Fruit fly (Drosophila melanogaster) whole organism, embryonic: ENCODE measurements around the gene Evi5.
A peak's percentile ranks its signal among the peaks of the same experiment; 100 is the strongest.

Experiments
- BtbVII ChIP-seq: fragments of 200-800 bp; sonication (Bioruptor generic); optimal IDR thresholded peaks from 3 replicates; lab custom pipeline; 2017; ENCODE audit warnings: missing biosample characterization, mild to moderate bottlenecking, missing genetic modification characterization
- CG10274 ChIP-seq: fragments of 200-800 bp; sonication (Bioruptor generic); optimal IDR thresholded peaks from 3 replicates; lab custom pipeline; 2017; ENCODE audit warnings: missing biosample characterization, mild to moderate bottlenecking, missing genetic modification characterization
- CG12071 ChIP-seq: fragments of 200-800 bp; sonication (Bioruptor generic); optimal IDR thresholded peaks from 3 replicates; lab custom pipeline; 2018; ENCODE audit warnings: missing biosample characterization, mild to moderate bottlenecking, missing genetic modification characterization
- CG12236 ChIP-seq: fragments of 200-800 bp; sonication (Bioruptor generic); optimal IDR thresholded peaks from 2 replicates; lab custom pipeline; 2016; ENCODE audit warnings: missing biosample characterization, missing genetic modification characterization
- CG12299 ChIP-seq: fragments of 200-800 bp; sonication (Bioruptor generic); optimal IDR thresholded peaks from 2 replicates; lab custom pipeline; 2018; ENCODE audit warnings: missing biosample characterization, mild to moderate bottlenecking, missing genetic modification characterization
- CG12391 ChIP-seq: fragments of 200-800 bp; sonication (Bioruptor generic); optimal IDR thresholded peaks from 3 replicates; lab custom pipeline; 2018; ENCODE audit warnings: missing biosample characterization, mild to moderate bottlenecking, missing genetic modification characterization, moderate library complexity
- CG12942 ChIP-seq: fragments of 200-800 bp; sonication (Bioruptor generic); optimal IDR thresholded peaks from 3 replicates; lab custom pipeline; 2016; ENCODE audit warnings: missing biosample characterization, missing genetic modification characterization
- CG14667 ChIP-seq: fragments of 200-800 bp; sonication (Bioruptor generic); IDR thresholded peaks from 2 replicates; pipeline ENCODE4 v1.3.6; 2022; ENCODE audit warnings: missing biosample characterization, missing genetic modification characterization
- CG1603 ChIP-seq: fragments of 200-800 bp; sonication (Bioruptor generic); optimal IDR thresholded peaks from 2 replicates; lab custom pipeline; 2019; ENCODE audit warnings: missing biosample characterization, mild to moderate bottlenecking, missing genetic modification characterization, moderate library complexity
- CG1647 ChIP-seq: fragments of 200-800 bp; sonication (Bioruptor generic); optimal IDR thresholded peaks from 3 replicates; lab custom pipeline; 2016; ENCODE audit warnings: missing biosample characterization, missing genetic modification characterization
- CG16815 ChIP-seq: fragments of 200-800 bp; sonication (Bioruptor generic); optimal IDR thresholded peaks from 3 replicates; lab custom pipeline; 2017; ENCODE audit warnings: missing biosample characterization, mild to moderate bottlenecking, missing genetic modification characterization
- CG30403 ChIP-seq: fragments of 200-800 bp; sonication (Bioruptor generic); optimal IDR thresholded peaks from 3 replicates; lab custom pipeline; 2016; ENCODE audit warnings: missing biosample characterization, missing genetic modification characterization
- CG30431 ChIP-seq: fragments of 200-800 bp; sonication (Bioruptor generic); optimal IDR thresholded peaks from 2 replicates; lab custom pipeline; 2017; ENCODE audit warnings: missing biosample characterization, missing genetic modification characterization
- CG32767 ChIP-seq: fragments of 200-800 bp; sonication (Bioruptor generic); IDR thresholded peaks from 2 replicates; pipeline ENCODE4 v1.3.6; 2022; ENCODE audit warnings: missing biosample characterization, missing genetic modification characterization
- CG32772 ChIP-seq: fragments of 200-800 bp; sonication (Bioruptor generic); IDR thresholded peaks from 2 replicates; pipeline ENCODE4 v1.3.6; 2022; ENCODE audit warnings: missing biosample characterization, missing genetic modification characterization
- CG3995 ChIP-seq: fragments of 200-800 bp; sonication (Bioruptor generic); optimal IDR thresholded peaks from 3 replicates; lab custom pipeline; 2016; ENCODE audit warnings: missing biosample characterization, missing genetic modification characterization
- CG4854 ChIP-seq: fragments of 200-800 bp; sonication (Bioruptor generic); optimal IDR thresholded peaks from 2 replicates; lab custom pipeline; 2016; ENCODE audit warnings: missing biosample characterization, missing genetic modification characterization, inconsistent platforms
- CG5953 ChIP-seq: fragments of 200-800 bp; sonication (Bioruptor generic); IDR thresholded peaks from 2 replicates; pipeline ENCODE4 v1.3.6; 2022; ENCODE audit warnings: missing biosample characterization, missing genetic modification characterization
- CG6254 ChIP-seq: fragments of 200-800 bp; sonication (Bioruptor generic); optimal IDR thresholded peaks from 3 replicates; lab custom pipeline; 2017; ENCODE audit warnings: mild to moderate bottlenecking, missing biosample characterization, missing genetic modification reagents, missing genetic modification characterization
- CG7271 ChIP-seq: fragments of 200-800 bp; sonication (Bioruptor generic); optimal IDR thresholded peaks from 2 replicates; lab custom pipeline; 2018; ENCODE audit warnings: missing biosample characterization, mild to moderate bottlenecking, missing genetic modification characterization, moderate library complexity
- CG8359 ChIP-seq: fragments of 200-800 bp; sonication (Bioruptor generic); optimal IDR thresholded peaks from 2 replicates; lab custom pipeline; 2017; ENCODE audit warnings: missing biosample characterization, mild to moderate bottlenecking, missing genetic modification characterization, borderline replicate concordance
- Dfd ChIP-seq, 2 experiments: fragments of >200 bp; optimal IDR thresholded peaks; 2 replicates each; lab custom pipeline; 2017; ENCODE audit warnings: missing biosample characterization in 2 of 2, missing genetic modification characterization in 2 of 2
- Doc2 ChIP-seq: fragments of 200-800 bp; sonication (Bioruptor generic); IDR thresholded peaks from 2 replicates; pipeline ENCODE4 v1.3.6; 2022; ENCODE audit warnings: missing biosample characterization, missing genetic modification characterization
- Dref ChIP-seq: fragments of 200-800 bp; sonication (Bioruptor generic); IDR thresholded peaks from 2 replicates; pipeline ENCODE4 v1.3.6; 2022; ENCODE audit warnings: missing biosample characterization, missing genetic modification characterization
- HHEX ChIP-seq: fragments of 200-800 bp; sonication (Bioruptor generic); optimal IDR thresholded peaks from 3 replicates; lab custom pipeline; 2017; ENCODE audit warnings: missing biosample characterization, mild to moderate bottlenecking, missing genetic modification characterization, missing genetic modification reagents
- HLH4C ChIP-seq: fragments of 200-800 bp; sonication (Bioruptor generic); IDR thresholded peaks from 3 replicates; pipeline ENCODE4 v1.3.6; 2022; ENCODE audit warnings: missing biosample characterization, missing genetic modification characterization; ENCODE audit not compliant: partially characterized antibody
- Hr78 ChIP-seq, 2 experiments: fragments of 200-800 bp in 1 of 2; fragments of >200 bp in 1 of 2; sonication (Bioruptor generic) in 1 of 2; optimal IDR thresholded peaks; 2 replicates each; lab custom pipeline; 2017 to 2019; ENCODE audit warnings: missing biosample characterization in 2 of 2, missing genetic modification characterization in 2 of 2, mild to moderate bottlenecking in 1 of 2, moderate library complexity in 1 of 2
- Hsf ChIP-seq: fragments of 200-800 bp; sonication (Bioruptor generic); optimal IDR thresholded peaks from 3 replicates; lab custom pipeline; 2016; ENCODE audit warnings: missing biosample characterization, missing genetic modification characterization
- Max ChIP-seq: fragments of 200-800 bp; sonication (Bioruptor generic); optimal IDR thresholded peaks from 2 replicates; lab custom pipeline; 2016; ENCODE audit warnings: missing biosample characterization, mild to moderate bottlenecking, missing genetic modification characterization
- NFAT ChIP-seq: fragments of 200-800 bp; sonication (Bioruptor generic); IDR thresholded peaks from 2 replicates; pipeline ENCODE4 v1.3.6; 2022; ENCODE audit warnings: missing biosample characterization, missing genetic modification characterization
- Nf-YB ChIP-seq: fragments of 200-800 bp; sonication (Bioruptor generic); optimal IDR thresholded peaks from 3 replicates; lab custom pipeline; 2019; ENCODE audit warnings: missing biosample characterization, mild to moderate bottlenecking, missing genetic modification characterization, moderate library complexity
- Ravus ChIP-seq: fragments of 200-800 bp; sonication (Bioruptor generic); IDR thresholded peaks from 2 replicates; pipeline ENCODE4 v1.3.6; 2022; ENCODE audit warnings: missing biosample characterization, missing genetic modification characterization
- Side ChIP-seq: fragments of 200-800 bp; sonication (Bioruptor generic); optimal IDR thresholded peaks from 2 replicates; lab custom pipeline; 2016; ENCODE audit warnings: missing biosample characterization, missing genetic modification characterization
- Six4 ChIP-seq: fragments of 200-800 bp; sonication (Bioruptor generic); optimal IDR thresholded peaks from 2 replicates; lab custom pipeline; 2016; ENCODE audit warnings: missing biosample characterization, missing genetic modification characterization
- Tbp ChIP-seq: fragments of >200 bp; optimal IDR thresholded peaks from 2 replicates; lab custom pipeline; 2018; ENCODE audit warnings: missing biosample characterization, missing genetic modification characterization
- al ChIP-seq: fragments of 200-800 bp; sonication (Bioruptor generic); IDR thresholded peaks from 2 replicates; pipeline ENCODE4 v1.3.6; 2022; ENCODE audit warnings: missing biosample characterization, missing genetic modification characterization
- bab2 ChIP-seq: fragments of 200-800 bp; sonication (Bioruptor generic); optimal IDR thresholded peaks from 2 replicates; lab custom pipeline; 2016; ENCODE audit warnings: missing biosample characterization, missing genetic modification characterization
- bigmax ChIP-seq: fragments of 200-800 bp; sonication (Bioruptor generic); optimal IDR thresholded peaks from 2 replicates; lab custom pipeline; 2018; ENCODE audit warnings: missing biosample characterization, mild to moderate bottlenecking, missing genetic modification characterization
- caup ChIP-seq: fragments of 200-800 bp; sonication (Bioruptor generic); optimal IDR thresholded peaks from 3 replicates; lab custom pipeline; 2017; ENCODE audit warnings: missing biosample characterization, mild to moderate bottlenecking, missing genetic modification characterization, moderate library complexity; ENCODE audit not compliant: severe bottlenecking
- en ChIP-seq: fragments of 200-800 bp; sonication (Bioruptor generic); optimal IDR thresholded peaks from 2 replicates; lab custom pipeline; 2016; ENCODE audit warnings: missing biosample characterization, missing genetic modification characterization
- gem ChIP-seq: fragments of 200-800 bp; sonication (Bioruptor generic); optimal IDR thresholded peaks from 2 replicates; lab custom pipeline; 2019; ENCODE audit warnings: missing biosample characterization, mild to moderate bottlenecking, missing genetic modification characterization, moderate library complexity
- hb ChIP-seq: fragments of 200-800 bp; sonication (Bioruptor generic); IDR thresholded peaks from 3 replicates; pipeline ENCODE4 v1.3.6; 2022; ENCODE audit warnings: missing biosample characterization, missing genetic modification characterization; ENCODE audit not compliant: partially characterized antibody
- ken ChIP-seq: fragments of 200-800 bp; sonication (Bioruptor generic); IDR thresholded peaks from 3 replicates; pipeline ENCODE4 v1.3.6; 2022; ENCODE audit warnings: missing biosample characterization, missing genetic modification characterization
- luna ChIP-seq: fragments of 200-800 bp; sonication (Bioruptor generic); optimal IDR thresholded peaks from 2 replicates; lab custom pipeline; 2016; ENCODE audit warnings: missing biosample characterization, missing genetic modification characterization
- maf-S ChIP-seq: fragments of 200-800 bp; sonication (Bioruptor generic); optimal IDR thresholded peaks from 2 replicates; lab custom pipeline; 2016; ENCODE audit warnings: missing biosample characterization, missing genetic modification characterization
- pfk ChIP-seq: fragments of 200-800 bp; sonication (Bioruptor generic); optimal IDR thresholded peaks from 2 replicates; lab custom pipeline; 2018; ENCODE audit warnings: missing biosample characterization, mild to moderate bottlenecking, missing genetic modification characterization, moderate library complexity
- sens-2 ChIP-seq: fragments of 200-800 bp; sonication (Bioruptor generic); IDR thresholded peaks from 2 replicates; pipeline ENCODE4 v1.3.6; 2022; ENCODE audit warnings: missing biosample characterization, missing genetic modification characterization
- tna ChIP-seq: fragments of 200-800 bp; sonication (Bioruptor generic); IDR thresholded peaks from 2 replicates; pipeline ENCODE4 v1.3.6; 2022; ENCODE audit warnings: missing biosample characterization, missing genetic modification characterization; ENCODE audit not compliant: partially characterized antibody
- tx ChIP-seq: fragments of 200-800 bp; sonication (Bioruptor generic); optimal IDR thresholded peaks from 2 replicates; lab custom pipeline; 2016; ENCODE audit warnings: missing biosample characterization, missing genetic modification characterization
- yki ChIP-seq: fragments of >200 bp; optimal IDR thresholded peaks from 3 replicates; lab custom pipeline; 2018

Gene Evi5

DNA sequence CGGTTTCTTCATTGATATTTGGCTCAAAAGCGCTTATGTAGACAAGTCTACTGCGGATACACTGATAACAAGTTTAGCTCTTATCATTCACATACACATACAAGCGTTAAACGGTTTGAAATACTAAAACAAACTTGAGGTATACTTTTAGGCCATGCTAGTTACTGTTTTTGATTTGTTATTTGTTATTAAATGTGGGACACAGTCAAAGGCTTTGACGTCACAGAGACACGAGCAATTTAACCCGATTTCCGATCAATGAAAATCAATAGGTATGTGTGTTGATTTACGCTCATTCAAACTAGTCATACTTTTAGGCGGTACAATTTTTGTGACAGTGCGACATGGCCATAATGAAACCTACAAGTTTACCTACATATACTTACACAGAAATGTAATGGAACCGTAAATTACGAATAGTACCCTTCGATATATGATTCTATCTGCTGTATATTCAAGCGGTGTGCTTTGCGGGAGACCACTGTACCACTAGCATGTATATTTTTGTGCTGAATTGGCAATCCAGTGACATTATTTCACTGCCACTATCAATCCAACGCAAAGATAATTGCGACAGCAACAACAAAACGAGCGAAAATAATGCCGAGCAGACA, 7.3 kb downstream of the Evi5 start (continued):
- TF ChIP-seq CG10274 (GFP tag; lab: Kevin White, UChicago), result peak; percentile 67
- TF ChIP-seq HLH4C (GFP tag; lab: Robert Waterston, UW), result no peak
- no peak for TF ChIP-seq CG8359 (GFP tag; lab: Kevin White, UChicago)
- TF ChIP-seq en (GFP tag; lab: Kevin White, UChicago), result peak; percentile 25
- TF ChIP-seq tx (GFP tag; lab: Kevin White, UChicago), result peak; percentile 75
- peak; percentile 93 for TF ChIP-seq NFAT
- TF ChIP-seq caup (GFP tag; lab: Kevin White, UChicago), result peak; percentile 86
- TF ChIP-seq CG3995 (GFP tag; lab: Kevin White, UChicago), result peak; percentile 89
- TF ChIP-seq Dref (GFP tag; lab: Robert Waterston, UW), result no peak
- peak; percentile 78 for TF ChIP-seq HHEX
- TF ChIP-seq al (GFP tag; lab: Robert Waterston, UW), result peak; percentile 87
- no peak for TF ChIP-seq CG12236 (GFP tag; lab: Kevin White, UChicago)
- TF ChIP-seq bigmax (GFP tag; lab: Kevin White, UChicago), result no peak
- peak; percentile 71 for TF ChIP-seq Max
- no peak for TF ChIP-seq yki (lab: Kevin White, UChicago)
- TF ChIP-seq CG32767, result 0 out of 2 replicates have a peak, but pooled peaks have one; percentile 32
- peak; percentile 43 for TF ChIP-seq Six4 (GFP tag; lab: Kevin White, UChicago)
- no peak for TF ChIP-seq hb (GFP tag; lab: Robert Waterston, UW)
- TF ChIP-seq CG5953 (GFP tag; lab: Robert Waterston, UW), result peak; percentile 61; the same call in 1 of the 2 replicates
- TF ChIP-seq CG7271 (tag; lab: Kevin White, UChicago), result no peak
- no peak for TF ChIP-seq pfk (GFP tag; lab: Kevin White, UChicago)
- no peak for TF ChIP-seq Dfd (GFP tag; optimal IDR thresholded peaks at IDR 0.05; lab: Kevin White, UChicago)
- TF ChIP-seq Hsf (GFP tag; lab: Kevin White, UChicago), result peak; percentile 80
- peak; percentile 74 for TF ChIP-seq maf-S (GFP tag; lab: Kevin White, UChicago)
- no peak for TF ChIP-seq tna
- peak; percentile 78 for TF ChIP-seq luna (GFP tag; lab: Kevin White, UChicago)
- peak; percentile 77 for TF ChIP-seq CG32772 (GFP tag; lab: Robert Waterston, UW)
- peak; percentile 48 for TF ChIP-seq CG12942
- peak; percentile 72 for TF ChIP-seq CG1603 (tag; lab: Kevin White, UChicago)
- TF ChIP-seq CG30403 (GFP tag; lab: Kevin White, UChicago), result peak; percentile 79
- peak; percentile 2 for TF ChIP-seq Nf-YB (GFP tag; lab: Kevin White, UChicago)
- TF ChIP-seq Tbp (GFP tag; lab: Kevin White, UChicago), result no peak
- peak; percentile 77 for TF ChIP-seq ken (GFP tag; lab: Robert Waterston, UW)
- TF ChIP-seq CG1647 (GFP tag; lab: Kevin White, UChicago), result peak; percentile 74
- peak; percentile 26 for TF ChIP-seq CG30431 (GFP tag; lab: Kevin White, UChicago)
- peak; percentile 72 for TF ChIP-seq BtbVII (GFP tag; lab: Kevin White, UChicago)
- TF ChIP-seq CG12071 (GFP tag; lab: Kevin White, UChicago), result peak; percentile 79
- TF ChIP-seq CG16815, result peak; percentile 75
- TF ChIP-seq sens-2 (GFP tag; lab: Robert Waterston, UW), result no peak
- peak in 1 of 2 experiments; percentile 32 for TF ChIP-seq Hr78 (GFP tag; optimal IDR thresholded peaks at IDR 0.05; lab: Kevin White, UChicago)
- peak; percentile 79 for TF ChIP-seq gem (tag; lab: Kevin White, UChicago)
- no peak for TF ChIP-seq CG6254
- peak; percentile 72 for TF ChIP-seq CG14667 (GFP tag; lab: Robert Waterston, UW)
- TF ChIP-seq Doc2 (GFP tag; lab: Robert Waterston, UW), result 0 out of 2 replicates have a peak, but pooled peaks have one; percentile 14
- TF ChIP-seq bab2 (GFP tag; lab: Kevin White, UChicago), result peak; percentile 86
- peak; percentile 39 for TF ChIP-seq CG12299 (tag; lab: Kevin White, UChicago)
- TF ChIP-seq CG12391 (tag; lab: Kevin White, UChicago), result peak; percentile 61
- peak; percentile 54 for TF ChIP-seq CG4854
- TF ChIP-seq Ravus (GFP tag; lab: Robert Waterston, UW), result peak; percentile 34; the same call in 1 of the 2 replicates
- TF ChIP-seq Side, result peak; percentile 8
